Worm (Caenorhabditis elegans) whole organism, L4 larva: Measurements from ENCODE around the gene C37H5.14.
A peak's percentile ranks its signal among the peaks of the same experiment; 100 is the strongest.

Experiments
- D1046.2 ChIP-seq: fragments of 200-800 bp; sonication (Bioruptor generic); IDR thresholded peaks from 2 replicates; pipeline ENCODE4 v1.3.6; 2022; ENCODE audit warnings: missing genetic modification characterization, missing compliant biosample characterization
- F10B5.3 ChIP-seq: sonication (generic microtip); optimal IDR thresholded peaks from 2 replicates; lab custom pipeline; 2016; ENCODE audit warnings: mild to moderate bottlenecking, missing genetic modification characterization, missing compliant biosample characterization
- F26F4.8 ChIP-seq: fragments of 200-800 bp; sonication (Bioruptor generic); conservative IDR thresholded peaks from 2 replicates; pipeline ENCODE4 v1.3.6; 2022; ENCODE audit warnings: missing genetic modification characterization, missing compliant biosample characterization
- F37D6.2 ChIP-seq: sonication (generic microtip); optimal IDR thresholded peaks from 2 replicates; lab custom pipeline; 2016; ENCODE audit warnings: mild to moderate bottlenecking, missing genetic modification characterization, missing compliant biosample characterization
- F49E8.2 ChIP-seq: sonication (generic microtip); optimal IDR thresholded peaks from 2 replicates; lab custom pipeline; 2016; ENCODE audit warnings: missing compliant biosample characterization, mild to moderate bottlenecking, missing genetic modification characterization, borderline replicate concordance
- T20F7.1 ChIP-seq: fragments of 200-800 bp; sonication (Bioruptor generic); optimal IDR thresholded peaks from 2 replicates; lab custom pipeline; 2018; ENCODE audit warnings: mild to moderate bottlenecking, missing genetic modification characterization, missing compliant biosample characterization
- Y105C5A.15 ChIP-seq: fragments of 200-800 bp; sonication (Bioruptor generic); IDR thresholded peaks from 2 replicates; pipeline ENCODE4 v1.3.6; 2022; ENCODE audit warnings: missing genetic modification characterization, missing compliant biosample characterization
- Y5F2A.4 ChIP-seq: fragments of 200-800 bp; sonication (Bioruptor generic); optimal IDR thresholded peaks from 2 replicates; lab custom pipeline; 2018; ENCODE audit warnings: mild to moderate bottlenecking, missing genetic modification characterization, missing compliant biosample characterization
- Y75B8A.6 ChIP-seq: fragments of 200-800 bp; sonication (Bioruptor generic); IDR thresholded peaks from 2 replicates; pipeline ENCODE4 v1.3.6; 2022; ENCODE audit warnings: missing genetic modification reagents, missing genetic modification characterization, missing compliant biosample characterization
- ZK337.2 ChIP-seq: fragments of 200-800 bp; sonication (Bioruptor generic); IDR thresholded peaks from 2 replicates; pipeline ENCODE4 v1.3.6; 2022; ENCODE audit warnings: missing genetic modification reagents, missing genetic modification characterization, missing compliant biosample characterization
- aha-1 ChIP-seq: fragments of 150-350 bp; peaks from one replicate; lab custom pipeline; 2014; ENCODE audit warnings: missing biosample characterization, missing genetic modification characterization
- aly-2 ChIP-seq: sonication (generic microtip); optimal IDR thresholded peaks from 2 replicates; lab custom pipeline; 2018; ENCODE audit warnings: missing biosample characterization, missing genetic modification characterization
- ama-1 ChIP-seq: fragments of 150-350 bp; optimal IDR thresholded peaks from 2 replicates; lab custom pipeline; 2014; ENCODE audit warnings: inconsistent platforms, mixed read lengths
- attf-4 ChIP-seq: sonication (generic microtip); optimal IDR thresholded peaks from 3 replicates; lab custom pipeline; 2017; ENCODE audit warnings: missing biosample characterization, missing genetic modification characterization
- ceh-20 ChIP-seq: fragments of 200-800 bp; sonication (Bioruptor generic); IDR thresholded peaks from 2 replicates; pipeline ENCODE4 v1.3.6; 2022; ENCODE audit warnings: missing genetic modification reagents, missing genetic modification characterization, missing compliant biosample characterization
- ceh-32 ChIP-seq: sonication (generic microtip); optimal IDR thresholded peaks from 2 replicates; lab custom pipeline; 2016; ENCODE audit warnings: mild to moderate bottlenecking, missing genetic modification characterization, missing compliant biosample characterization; ENCODE audit not compliant: poor library complexity
- ceh-62 ChIP-seq: sonication (generic microtip); optimal IDR thresholded peaks from 2 replicates; lab custom pipeline; 2017; ENCODE audit warnings: missing biosample characterization, missing genetic modification characterization
- ceh-82 ChIP-seq: sonication (generic microtip); optimal IDR thresholded peaks from 2 replicates; lab custom pipeline; 2017; ENCODE audit warnings: missing biosample characterization, missing genetic modification characterization
- ces-1 ChIP-seq: fragments of 150-350 bp; sonication (generic microtip); optimal IDR thresholded peaks from 4 replicates; lab custom pipeline; 2014; ENCODE audit warnings: missing biosample characterization, missing genetic modification reagents, missing genetic modification characterization
- daf-16 ChIP-seq, 3 experiments: sonication (generic microtip); optimal IDR thresholded peaks; 2 replicates each; lab custom pipeline; 2016 to 2017; ENCODE audit warnings: missing genetic modification characterization in 3 of 3, missing genetic modification reagents in 3 of 3, mild to moderate bottlenecking in 2 of 3, missing compliant biosample characterization in 2 of 3, missing biosample characterization in 1 of 3, moderate library complexity in 1 of 3
- daf-19 ChIP-seq: fragments of 200-800 bp; sonication (Bioruptor generic); conservative IDR thresholded peaks from 2 replicates; pipeline ENCODE4 v1.3.6; 2022; ENCODE audit warnings: missing genetic modification characterization, missing compliant biosample characterization
- dmd-8 ChIP-seq: fragments of 200-800 bp; sonication (Bioruptor generic); IDR thresholded peaks from 2 replicates; pipeline ENCODE4 v1.3.6; 2022; ENCODE audit warnings: missing genetic modification characterization, missing compliant biosample characterization
- dmd-9 ChIP-seq: fragments of 200-800 bp; sonication (Bioruptor generic); IDR thresholded peaks from 2 replicates; pipeline ENCODE4 v1.3.6; 2022; ENCODE audit warnings: missing genetic modification reagents, missing genetic modification characterization, missing compliant biosample characterization
- dpl-1 ChIP-seq: fragments of 150-350 bp; optimal IDR thresholded peaks from 2 replicates; lab custom pipeline; 2014; ENCODE audit warnings: missing biosample characterization, missing genetic modification reagents, missing genetic modification characterization
- egl-27 ChIP-seq: sonication (generic microtip); optimal IDR thresholded peaks from 3 replicates; lab custom pipeline; 2017; ENCODE audit warnings: missing biosample characterization, missing genetic modification reagents, missing genetic modification characterization
- fkh-10 ChIP-seq: fragments of 150-350 bp; optimal IDR thresholded peaks from 2 replicates; lab custom pipeline; 2014; ENCODE audit warnings: missing biosample characterization, missing genetic modification reagents, missing genetic modification characterization
- gei-8 ChIP-seq: fragments of 200-800 bp; sonication (Bioruptor generic); optimal IDR thresholded peaks from 2 replicates; lab custom pipeline; 2018; ENCODE audit warnings: mild to moderate bottlenecking, missing genetic modification characterization, missing compliant biosample characterization
- hif-1 ChIP-seq, 2 experiments: sonication (generic microtip); optimal IDR thresholded peaks; 2 replicates each; lab custom pipeline; 2016 to 2017; ENCODE audit warnings: missing compliant biosample characterization in 2 of 2, missing genetic modification characterization in 2 of 2, missing genetic modification reagents in 2 of 2, missing genotype in 2 of 2, mild to moderate bottlenecking in 1 of 2
- hlh-11 ChIP-seq: fragments of 200-800 bp; sonication (Bioruptor generic); optimal IDR thresholded peaks from 2 replicates; lab custom pipeline; 2018; ENCODE audit warnings: mild to moderate bottlenecking, missing genetic modification characterization, missing compliant biosample characterization
- hlh-30 ChIP-seq: sonication (generic microtip); optimal IDR thresholded peaks from 2 replicates; lab custom pipeline; 2017; ENCODE audit warnings: antibody characterized with exemption, mild to moderate bottlenecking, missing genetic modification characterization, missing compliant biosample characterization; ENCODE audit not compliant: insufficient read depth
- hmg-1.1 ChIP-seq: fragments of 200-800 bp; sonication (Bioruptor generic); IDR thresholded peaks from 2 replicates; pipeline ENCODE4 v1.3.6; 2022; ENCODE audit warnings: missing genetic modification reagents, missing genetic modification characterization, missing compliant biosample characterization
- lin-1 ChIP-seq: fragments of 200-800 bp; sonication (Bioruptor generic); IDR thresholded peaks from 2 replicates; pipeline ENCODE4 v1.3.6; 2022; ENCODE audit warnings: missing genetic modification reagents, missing genetic modification characterization, missing compliant biosample characterization
- lin-15B ChIP-seq: fragments of 150-350 bp; sonication (generic microtip); optimal IDR thresholded peaks from 3 replicates; lab custom pipeline; 2014; ENCODE audit warnings: missing biosample characterization, missing genetic modification characterization
- lin-38 ChIP-seq: fragments of 200-800 bp; sonication (Bioruptor generic); IDR thresholded peaks from 2 replicates; pipeline ENCODE4 v1.3.6; 2022; ENCODE audit warnings: missing genetic modification reagents, missing genetic modification characterization, missing compliant biosample characterization
- lin-39 ChIP-seq: fragments of 150-350 bp; optimal IDR thresholded peaks from 2 replicates; lab custom pipeline; 2014; ENCODE audit warnings: missing biosample characterization, missing genetic modification reagents, missing genetic modification characterization
- lir-3 ChIP-seq: sonication (generic microtip); optimal IDR thresholded peaks from 2 replicates; lab custom pipeline; 2016; ENCODE audit warnings: mild to moderate bottlenecking, missing genetic modification characterization, missing compliant biosample characterization
- mep-1 ChIP-seq: fragments of 150-350 bp; sonication (generic microtip); optimal IDR thresholded peaks from 3 replicates; lab custom pipeline; 2014; ENCODE audit warnings: missing biosample characterization, missing genetic modification characterization
- mes-2 ChIP-seq: sonication (generic microtip); optimal IDR thresholded peaks from 2 replicates; lab custom pipeline; 2016; ENCODE audit warnings: missing genotype, mild to moderate bottlenecking, missing genetic modification characterization, missing compliant biosample characterization; ENCODE audit not compliant: poor library complexity, severe bottlenecking
- nhr-102 ChIP-seq: sonication (generic microtip); optimal IDR thresholded peaks from 2 replicates; lab custom pipeline; 2016; ENCODE audit warnings: mild to moderate bottlenecking, missing genetic modification characterization, moderate library complexity, missing compliant biosample characterization
- nhr-237 ChIP-seq: sonication (generic microtip); optimal IDR thresholded peaks from 2 replicates; lab custom pipeline; 2017; ENCODE audit warnings: missing biosample characterization, missing genetic modification characterization
- nhr-28 ChIP-seq: fragments of 150-350 bp; optimal IDR thresholded peaks from 2 replicates; lab custom pipeline; 2014; ENCODE audit warnings: missing biosample characterization, missing genetic modification characterization
- nhr-42 ChIP-seq: fragments of 200-800 bp; sonication (Bioruptor generic); IDR thresholded peaks from 2 replicates; pipeline ENCODE4 v1.3.6; 2022; ENCODE audit warnings: missing genetic modification characterization, missing compliant biosample characterization
- nhr-76 ChIP-seq: fragments of 150-350 bp; optimal IDR thresholded peaks from 2 replicates; lab custom pipeline; 2014; ENCODE audit warnings: missing biosample characterization, missing genetic modification characterization
- nhr-77 ChIP-seq: fragments of 150-350 bp; optimal IDR thresholded peaks from 2 replicates; lab custom pipeline; 2014; ENCODE audit warnings: missing biosample characterization, missing genetic modification characterization
- php-3 ChIP-seq: fragments of 200-800 bp; sonication (Bioruptor generic); IDR thresholded peaks from 2 replicates; pipeline ENCODE4 v1.3.6; 2022; ENCODE audit warnings: missing genetic modification reagents, missing genetic modification characterization, missing compliant biosample characterization
- saeg-2 ChIP-seq: fragments of 200-800 bp; sonication (Bioruptor generic); IDR thresholded peaks from 2 replicates; pipeline ENCODE4 v1.3.6; 2022; ENCODE audit warnings: missing genetic modification reagents, missing genetic modification characterization, missing compliant biosample characterization
- sdz-12 ChIP-seq: fragments of 200-800 bp; sonication (Bioruptor generic); optimal IDR thresholded peaks from 2 replicates; lab custom pipeline; 2018; ENCODE audit warnings: mild to moderate bottlenecking, missing genetic modification characterization, missing compliant biosample characterization
- snpc-4 ChIP-seq: fragments of 150-350 bp; optimal IDR thresholded peaks from 2 replicates; lab custom pipeline; 2014; ENCODE audit warnings: missing biosample characterization, missing genetic modification characterization
- spr-3 ChIP-seq: fragments of 200-800 bp; sonication (Bioruptor generic); optimal IDR thresholded peaks from 2 replicates; lab custom pipeline; 2018; ENCODE audit warnings: mild to moderate bottlenecking, missing genetic modification characterization, missing compliant biosample characterization
- unc-39 ChIP-seq: sonication (generic microtip); optimal IDR thresholded peaks from 2 replicates; lab custom pipeline; 2017; ENCODE audit warnings: missing biosample characterization, missing genetic modification characterization
- vab-7 ChIP-seq: fragments of 200-800 bp; sonication (Bioruptor generic); IDR thresholded peaks from 2 replicates; pipeline ENCODE4 v1.3.6; 2022; ENCODE audit warnings: missing genetic modification reagents, missing genetic modification characterization, missing compliant biosample characterization
- zip-2 ChIP-seq: fragments of 150-350 bp; optimal IDR thresholded peaks from 2 replicates; lab custom pipeline; 2014; ENCODE audit warnings: missing biosample characterization, missing genetic modification characterization
- ztf-7 ChIP-seq: fragments of 150-350 bp; optimal IDR thresholded peaks from 2 replicates; lab custom pipeline; 2014; ENCODE audit warnings: missing biosample characterization, missing genetic modification characterization

Gene C37H5.14

DNA sequence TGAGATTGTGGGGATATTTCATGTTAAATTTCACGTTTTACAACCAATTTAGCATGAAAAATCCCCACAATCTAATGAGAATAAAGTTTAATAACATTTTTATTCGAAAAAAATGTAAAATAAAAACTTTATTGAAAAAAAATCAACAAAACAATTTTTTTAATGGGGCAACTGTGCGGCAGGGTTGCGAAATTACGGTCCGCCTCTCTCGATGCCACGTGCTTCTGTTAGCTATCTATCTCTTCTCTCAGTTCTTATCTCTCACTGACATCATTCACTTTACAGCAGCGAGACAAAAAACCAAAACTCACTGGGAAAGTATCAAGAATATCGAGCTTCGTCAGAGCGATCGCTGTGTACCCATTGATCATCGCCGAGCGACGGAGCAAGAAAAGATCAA lies 13.6 kb downstream of the C37H5.14 start:
- TF ChIP-seq daf-19 (GFP tag; lab: Robert Waterston, UW), result no peak
- TF ChIP-seq mes-2 (tag; lab: Kevin White, UChicago), result peak; percentile 43
- TF ChIP-seq vab-7, result no peak
- no peak for TF ChIP-seq T20F7.1 (GFP tag; lab: Kevin White, UChicago)
- TF ChIP-seq ama-1 (lab: Kevin White, UChicago), result no peak
- TF ChIP-seq Y75B8A.6, result no peak
- no peak for TF ChIP-seq D1046.2 (GFP tag; lab: Robert Waterston, UW)
- TF ChIP-seq hif-1 (tag; optimal IDR thresholded peaks at IDR 0.05; lab: Kevin White, UChicago), result no peak
- no peak for TF ChIP-seq daf-16 (GFP tag; optimal IDR thresholded peaks at IDR 0.05; lab: Kevin White, UChicago)
- TF ChIP-seq daf-16 (tag; optimal IDR thresholded peaks at IDR 0.05; lab: Kevin White, UChicago), result no peak
- no peak for TF ChIP-seq nhr-237 (tag; lab: Kevin White, UChicago)
- no peak for TF ChIP-seq ztf-7 (tag; lab: Kevin White, UChicago)
- TF ChIP-seq hlh-11, result peak; percentile 58
- peak; percentile 75 for TF ChIP-seq hlh-30 (tag; lab: Kevin White, UChicago)
- TF ChIP-seq egl-27 (tag; lab: Kevin White, UChicago), result no peak
- TF ChIP-seq ceh-82 (tag; lab: Kevin White, UChicago), result no peak
- TF ChIP-seq lin-39 (tag; lab: Kevin White, UChicago), result no peak
- no peak for TF ChIP-seq aly-2 (tag; lab: Kevin White, UChicago)
- no peak for TF ChIP-seq ZK337.2 (GFP tag; lab: Robert Waterston, UW)
- TF ChIP-seq lin-1 (GFP tag; lab: Robert Waterston, UW), result no peak
- peak; percentile 25 for TF ChIP-seq nhr-28 (tag; lab: Kevin White, UChicago)
- no peak for TF ChIP-seq sdz-12 (GFP tag; lab: Kevin White, UChicago)
- no peak for TF ChIP-seq hmg-1.1
- no peak for TF ChIP-seq unc-39
- TF ChIP-seq ces-1 (GFP tag; lab: Kevin White, UChicago), result no peak
- TF ChIP-seq zip-2 (tag; lab: Kevin White, UChicago), result no peak
- no peak for TF ChIP-seq ceh-62 (tag; lab: Kevin White, UChicago)
- TF ChIP-seq fkh-10 (GFP tag; lab: Kevin White, UChicago), result no peak
- peak; percentile 57 for TF ChIP-seq aha-1 (tag; lab: Kevin White, UChicago)
- TF ChIP-seq saeg-2 (GFP tag; lab: Robert Waterston, UW), result no peak
- TF ChIP-seq Y105C5A.15 (GFP tag; lab: Robert Waterston, UW), result no peak
- no peak for TF ChIP-seq ceh-20 (GFP tag; lab: Robert Waterston, UW)
- no peak for TF ChIP-seq ceh-32
- no peak for TF ChIP-seq F37D6.2 (tag; lab: Kevin White, UChicago)
- no peak for TF ChIP-seq nhr-42 (GFP tag; lab: Robert Waterston, UW)
- no peak for TF ChIP-seq dmd-9
- TF ChIP-seq mep-1 (tag; lab: Kevin White, UChicago), result peak; percentile 18
- TF ChIP-seq nhr-102 (tag; lab: Kevin White, UChicago), result no peak
- no peak for TF ChIP-seq nhr-76 (tag; lab: Kevin White, UChicago)
- TF ChIP-seq nhr-77, result peak; percentile 30
- TF ChIP-seq spr-3 (GFP tag; lab: Kevin White, UChicago), result no peak
- no peak for TF ChIP-seq lin-38 (GFP tag; lab: Robert Waterston, UW)
- TF ChIP-seq F49E8.2 (tag; lab: Kevin White, UChicago), result no peak
- TF ChIP-seq F26F4.8 (GFP tag; lab: Robert Waterston, UW), result no peak
- TF ChIP-seq attf-4, result no peak
- no peak for TF ChIP-seq lir-3 (tag; lab: Kevin White, UChicago)
- TF ChIP-seq dmd-8 (GFP tag; lab: Robert Waterston, UW), result no peak
- TF ChIP-seq dpl-1 (GFP tag; lab: Kevin White, UChicago), result no peak
- no peak for TF ChIP-seq php-3 (GFP tag; lab: Robert Waterston, UW)
- TF ChIP-seq lin-15B (tag; lab: Kevin White, UChicago), result no peak
- no peak for TF ChIP-seq F10B5.3 (tag; lab: Kevin White, UChicago)
- no peak for TF ChIP-seq Y5F2A.4 (GFP tag; lab: Kevin White, UChicago)
- no peak for TF ChIP-seq snpc-4 (tag; lab: Kevin White, UChicago)
- no peak for TF ChIP-seq gei-8 (GFP tag; lab: Kevin White, UChicago)
